Worm (Caenorhabditis elegans) whole organism, late embryonic: Measurements from ENCODE around the gene tos-1.

Experiments
- ceh-14 ChIP-seq: sonication (generic microtip); optimal IDR thresholded peaks from 2 replicates; lab custom pipeline; 2016; ENCODE audit warnings: missing genotype, missing genetic modification characterization, missing compliant biosample characterization
- ets-4 ChIP-seq: sonication (generic microtip); optimal IDR thresholded peaks from 2 replicates; lab custom pipeline; 2016; ENCODE audit warnings: missing genetic modification characterization, missing compliant biosample characterization
- hlh-30 ChIP-seq: sonication (generic microtip); optimal IDR thresholded peaks from 2 replicates; lab custom pipeline; 2017; ENCODE audit warnings: antibody characterized with exemption, missing genetic modification characterization, missing compliant biosample characterization; ENCODE audit not compliant: insufficient read depth
- madf-2 ChIP-seq: sonication (generic microtip); optimal IDR thresholded peaks from 2 replicates; lab custom pipeline; 2017; ENCODE audit warnings: missing genetic modification characterization, missing compliant biosample characterization
- nhr-11 ChIP-seq: fragments of 150-350 bp; optimal IDR thresholded peaks from 2 replicates; lab custom pipeline; 2014; ENCODE audit warnings: missing biosample characterization, missing genetic modification characterization
- odd-2 ChIP-seq: sonication (generic microtip); optimal IDR thresholded peaks from 2 replicates; lab custom pipeline; 2017; ENCODE audit warnings: antibody characterized with exemption, mild to moderate bottlenecking, missing genetic modification characterization, missing compliant biosample characterization
- tbx-2 ChIP-seq: sonication (generic microtip); optimal IDR thresholded peaks from 2 replicates; lab custom pipeline; 2016; ENCODE audit warnings: missing genetic modification characterization, missing compliant biosample characterization
- unc-86 ChIP-seq: sonication (generic microtip); optimal IDR thresholded peaks from 2 replicates; lab custom pipeline; 2016; ENCODE audit warnings: missing genetic modification characterization, missing compliant biosample characterization

DNA sequence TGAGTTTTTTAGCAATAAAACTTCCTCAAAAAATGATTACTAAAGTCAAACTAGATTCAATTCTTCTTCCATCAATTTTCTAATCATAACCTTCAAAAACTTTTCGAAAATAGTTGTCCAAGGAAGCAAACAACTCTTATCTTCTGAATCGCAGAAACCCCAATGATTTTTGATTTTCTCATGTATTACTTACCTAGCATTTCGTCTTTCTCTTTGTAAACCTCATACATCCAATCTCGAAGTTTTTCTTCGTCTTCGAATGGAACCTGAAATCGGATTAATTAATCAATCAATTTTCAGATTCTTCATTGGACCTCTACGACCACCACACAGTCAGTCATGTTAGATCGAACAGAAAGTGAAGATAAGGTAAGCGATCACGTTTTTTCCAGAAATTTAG, 15.3 kb downstream of the tos-1 start, which contains the start of gene K07B1.4:
- TF ChIP-seq madf-2 (tag; lab: Kevin White, UChicago) (no peak), nhr-11 (tag; lab: Kevin White, UChicago) (no peak), odd-2 (no peak), hlh-30 (tag; lab: Kevin White, UChicago) (no peak), ceh-14 (no peak), tbx-2 (no peak), unc-86 (no peak), ets-4 (tag; lab: Kevin White, UChicago) (no peak)
